Fruit fly (Drosophila melanogaster) whole organism, wandering third instar larva: ENCODE measurements around the gene psidin.
A peak's percentile ranks its signal among the peaks of the same experiment; 100 is the strongest.

Source experiments
- CG32264 ChIP-seq: fragments of 200-800 bp; sonication (Bioruptor generic); optimal IDR thresholded peaks from 2 replicates; lab custom pipeline; 2016; ENCODE audit warnings: missing biosample characterization, missing genetic modification characterization
- CG9705 ChIP-seq: fragments of 200-800 bp; sonication (Bioruptor generic); optimal IDR thresholded peaks from 2 replicates; lab custom pipeline; 2018; ENCODE audit warnings: missing biosample characterization, mild to moderate bottlenecking, missing genetic modification characterization
- Dfd ChIP-seq: fragments of >200 bp; optimal IDR thresholded peaks from 2 replicates; lab custom pipeline; 2017; ENCODE audit warnings: missing biosample characterization, missing genetic modification characterization
- Dif ChIP-seq: fragments of 200-275, 200-300 bp; sonication (Bioruptor generic); optimal IDR thresholded peaks from 2 replicates; lab custom pipeline; 2018; ENCODE audit warnings: missing biosample characterization, missing genetic modification characterization; ENCODE audit not compliant: partially characterized antibody
- GATAd ChIP-seq: sonication (Bioruptor generic); optimal IDR thresholded peaks from 2 replicates; lab custom pipeline; 2016; ENCODE audit warnings: missing biosample characterization, missing genetic modification characterization
- HLH106 ChIP-seq: fragments of 200-800 bp; optimal IDR thresholded peaks from 3 replicates; lab custom pipeline; 2019; ENCODE audit warnings: missing biosample characterization, mild to moderate bottlenecking, missing genetic modification characterization, moderate library complexity
- Hnf4 ChIP-seq: fragments of 200-800 bp; sonication (Bioruptor generic); optimal IDR thresholded peaks from 2 replicates; lab custom pipeline; 2016; ENCODE audit warnings: missing biosample characterization, mild to moderate bottlenecking, missing genetic modification characterization
- Hr78 ChIP-seq: fragments of >200 bp; optimal IDR thresholded peaks from 2 replicates; lab custom pipeline; 2017; ENCODE audit warnings: missing biosample characterization, missing genetic modification characterization
- Hr83 ChIP-seq: fragments of 200-300 bp; sonication (Bioruptor generic); optimal IDR thresholded peaks from 2 replicates; lab custom pipeline; 2016; ENCODE audit warnings: missing biosample characterization, mild to moderate bottlenecking, missing genetic modification characterization, moderate library complexity; ENCODE audit not compliant: poor library complexity, severe bottlenecking
- Jra ChIP-seq: sonication (Bioruptor generic); optimal IDR thresholded peaks from 2 replicates; lab custom pipeline; 2016; ENCODE audit warnings: missing biosample characterization, missing genetic modification characterization
- Mio ChIP-seq: sonication (Bioruptor generic); optimal IDR thresholded peaks from 2 replicates; lab custom pipeline; 2016; ENCODE audit warnings: missing biosample characterization, missing genetic modification characterization
- N ChIP-seq: fragments of >200 bp; optimal IDR thresholded peaks from 2 replicates; lab custom pipeline; 2018; ENCODE audit warnings: missing biosample characterization, missing external identifiers, missing genetic modification characterization
- OdsH ChIP-seq: fragments of 200-800 bp; sonication (Bioruptor generic); optimal IDR thresholded peaks from 2 replicates; lab custom pipeline; 2016; ENCODE audit warnings: missing biosample characterization, mild to moderate bottlenecking, missing genetic modification characterization
- Vsx2 ChIP-seq: fragments of 200-300, 225-300 bp; sonication (Bioruptor generic); optimal IDR thresholded peaks from 2 replicates; lab custom pipeline; 2018; ENCODE audit warnings: missing biosample characterization, missing genetic modification characterization; ENCODE audit not compliant: partially characterized antibody
- br ChIP-seq: fragments of 200-800 bp; sonication (Bioruptor generic); optimal IDR thresholded peaks from 2 replicates; lab custom pipeline; 2016; ENCODE audit warnings: missing biosample characterization, missing genetic modification characterization
- brk ChIP-seq: fragments of 200-800 bp; sonication (Bioruptor generic); optimal IDR thresholded peaks from 2 replicates; lab custom pipeline; 2016; ENCODE audit warnings: missing biosample characterization, mild to moderate bottlenecking, missing genetic modification characterization
- dl ChIP-seq, 2 experiments: fragments of 175-275, 200-275 bp in 1 of 2; fragments of 200-275 bp in 1 of 2; sonication (Bioruptor generic); optimal IDR thresholded peaks; lab custom pipeline; 2018; ENCODE audit warnings: mild to moderate bottlenecking in 2 of 2, missing biosample characterization in 2 of 2, missing genetic modification characterization in 2 of 2, moderate library complexity in 2 of 2; ENCODE audit not compliant: partially characterized antibody in 2 of 2, insufficient read depth in 1 of 2
- dmrt93B ChIP-seq: fragments of 200-800 bp; sonication (Bioruptor generic); optimal IDR thresholded peaks from 2 replicates; lab custom pipeline; 2018; ENCODE audit warnings: missing biosample characterization, mild to moderate bottlenecking, missing genetic modification characterization
- dsf ChIP-seq: sonication (Bioruptor generic); optimal IDR thresholded peaks from 2 replicates; lab custom pipeline; 2016; ENCODE audit warnings: missing biosample characterization, missing genetic modification characterization, borderline replicate concordance
- foxo ChIP-seq, 2 experiments: fragments of 200-800 bp; sonication (Bioruptor generic); optimal IDR thresholded peaks; 2 replicates in 1 of 2; 3 replicates in 1 of 2; lab custom pipeline; 2016 to 2017; ENCODE audit warnings: missing biosample characterization in 2 of 2, missing genetic modification characterization in 2 of 2
- fru ChIP-seq: fragments of 200-800 bp; sonication (Bioruptor generic); optimal IDR thresholded peaks from 3 replicates; lab custom pipeline; 2016; ENCODE audit warnings: missing biosample characterization, mild to moderate bottlenecking, missing genetic modification characterization
- h ChIP-seq: fragments of 200-800 bp; sonication (Bioruptor generic); optimal IDR thresholded peaks from 3 replicates; lab custom pipeline; 2016; ENCODE audit warnings: missing biosample characterization, mild to moderate bottlenecking, missing genetic modification characterization
- jim ChIP-seq: fragments of 175-275, 200-325 bp; sonication (Bioruptor generic); optimal IDR thresholded peaks from 2 replicates; lab custom pipeline; 2016; ENCODE audit warnings: missing biosample characterization, mild to moderate bottlenecking, missing genetic modification characterization
- lola ChIP-seq: fragments of >200 bp; optimal IDR thresholded peaks from 2 replicates; lab custom pipeline; 2017; ENCODE audit warnings: missing biosample characterization, missing genetic modification characterization
- pan ChIP-seq: fragments of >200 bp; optimal IDR thresholded peaks from 2 replicates; lab custom pipeline; 2017
- sv ChIP-seq: fragments of 200-800 bp; sonication (Bioruptor generic); optimal IDR thresholded peaks from 3 replicates; lab custom pipeline; 2016; ENCODE audit warnings: missing biosample characterization, missing genetic modification characterization
- tai ChIP-seq: sonication (Bioruptor generic); optimal IDR thresholded peaks from 2 replicates; lab custom pipeline; 2016; ENCODE audit warnings: missing biosample characterization, missing genetic modification characterization
- usp ChIP-seq: fragments of >200 bp; optimal IDR thresholded peaks from 2 replicates; lab custom pipeline; 2017; ENCODE audit warnings: missing biosample characterization, missing genetic modification characterization

psidin gene

dm6 chr3R:20055809-20056208 lies 34.3 kb downstream of the psidin start, which contains the start of gene CG17193:
Gene CG17193, minus strand, starts transcription at chr3R:20056097.
- TF ChIP-seq HLH106 (tag; lab: Kevin White, UChicago) (no peak), Dif (GFP tag; lab: Kevin White, UChicago) (no peak), OdsH (GFP tag; lab: Kevin White, UChicago) (no peak), CG9705 (GFP tag; lab: Kevin White, UChicago) (no peak), sv (GFP tag; lab: Kevin White, UChicago) (no peak), usp (GFP tag; lab: Kevin White, UChicago) (no peak), pan (lab: Kevin White, UChicago) (no peak), Vsx2 (GFP tag; lab: Kevin White, UChicago) (no peak), Jra (GFP tag; lab: Kevin White, UChicago) (no peak), tai (GFP tag; lab: Kevin White, UChicago) (no peak), dmrt93B (GFP tag; lab: Kevin White, UChicago) (no peak), Dfd (GFP tag; lab: Kevin White, UChicago) (no peak), fru (GFP tag; lab: Kevin White, UChicago) (no peak), dsf (no peak), lola (no peak), Mio (GFP tag; lab: Kevin White, UChicago) (no peak)

DNA sequence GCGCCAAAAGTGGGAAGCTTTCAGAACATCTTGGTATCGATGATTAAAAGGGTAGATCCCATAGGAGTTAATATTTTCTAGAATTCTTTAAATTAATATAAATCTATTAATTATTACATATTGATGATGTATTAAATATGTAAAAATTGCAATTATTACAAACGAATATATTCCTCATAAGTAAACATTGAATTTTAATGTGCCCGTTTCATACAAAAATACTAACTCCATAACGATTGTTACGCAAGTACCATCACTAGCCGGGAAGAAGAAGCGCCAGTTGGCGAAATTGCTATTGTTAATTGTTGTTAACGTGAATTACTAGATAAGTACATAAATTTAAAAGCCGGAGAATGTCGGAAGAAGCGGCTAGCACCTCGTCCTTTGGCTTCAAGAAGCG lies 36.0 kb downstream of the psidin start, which contains the start of gene mdlc:
Gene mdlc, plus strand, starts transcription at position 248 of the 400 bp plus-strand sequence.
- TF ChIP-seq HLH106 (tag; lab: Kevin White, UChicago) (no peak), dmrt93B (GFP tag; lab: Kevin White, UChicago) (no peak), foxo (GFP tag; optimal IDR thresholded peaks at IDR 0.05; lab: Kevin White, UChicago) (peak in 1 of 2 experiments; percentile 23)

dm6 chr3R:20058960-20059359 lies 37.5 kb downstream of the psidin start:
- TF ChIP-seq brk (GFP tag; lab: Kevin White, UChicago): no peak

dm6 chr3R:20059650-20060049 lies 38.1 kb downstream of the psidin start, which contains the start of gene CG4390:
Gene CG4390, minus strand, starts transcription at chr3R:20059750.
- TF ChIP-seq usp (GFP tag; lab: Kevin White, UChicago): no peak
- no peak for TF ChIP-seq Hnf4 (GFP tag; lab: Kevin White, UChicago)
- no peak for TF ChIP-seq Hr78 (GFP tag; lab: Kevin White, UChicago)
- no peak for TF ChIP-seq GATAd (GFP tag; lab: Kevin White, UChicago)
- TF ChIP-seq Vsx2 (GFP tag; lab: Kevin White, UChicago): no peak
- no peak for TF ChIP-seq h (GFP tag; lab: Kevin White, UChicago)
- TF ChIP-seq Hr83 (GFP tag; lab: Kevin White, UChicago): no peak
- no peak for TF ChIP-seq br

DNA sequence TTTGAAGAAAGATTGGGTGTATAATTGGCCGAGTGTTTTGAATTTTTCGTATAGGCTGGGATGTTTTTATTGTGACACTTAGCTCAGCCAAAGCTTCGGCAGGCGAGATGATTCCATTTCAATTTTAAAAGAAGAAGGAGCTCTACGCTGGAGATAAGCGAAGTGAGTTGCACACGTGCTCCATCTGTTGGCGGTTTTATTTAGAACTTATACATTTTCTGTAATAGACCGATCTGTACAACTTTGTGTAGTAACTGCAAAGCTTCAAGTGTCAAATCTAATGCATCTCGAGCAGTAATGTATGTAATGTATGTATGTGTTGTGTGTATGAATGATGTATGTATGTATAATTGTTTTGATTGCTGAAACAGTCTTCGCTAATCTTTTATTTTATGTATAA lies 44.9 kb downstream of the psidin start:
- no peak for TF ChIP-seq OdsH (GFP tag; lab: Kevin White, UChicago)
- no peak for TF ChIP-seq jim
- no peak for TF ChIP-seq Hr78 (GFP tag; lab: Kevin White, UChicago)
- TF ChIP-seq CG32264 (GFP tag; lab: Kevin White, UChicago): no peak
- TF ChIP-seq dl (GFP tag; optimal IDR thresholded peaks at IDR 0.05; lab: Kevin White, UChicago; ENCODE audit: insufficient read depth in 1 of 2, partially characterized antibody in 2 of 2): no peak
- TF ChIP-seq dmrt93B (GFP tag; lab: Kevin White, UChicago): no peak
- no peak for TF ChIP-seq Mio (GFP tag; lab: Kevin White, UChicago)
- no peak for TF ChIP-seq h (GFP tag; lab: Kevin White, UChicago)
- no peak for TF ChIP-seq br
- TF ChIP-seq N (GFP tag; lab: Kevin White, UChicago): no peak
